Worm (Caenorhabditis elegans) whole organism, L1 larva: ENCODE measurements around the gene acs-15.
"Not testable (repeated sequence)": the region's sequence is repeated elsewhere in the genome, so short reads cannot be mapped to it uniquely, and the experiment has no call there.

ENCODE experiments used
- C04F5.9 ChIP-seq: sonication (generic microtip); optimal IDR thresholded peaks from 2 replicates; lab custom pipeline; 2016; ENCODE audit warnings: missing genetic modification characterization, missing compliant biosample characterization
- C16A3.4 ChIP-seq: fragments of 150-350 bp; optimal IDR thresholded peaks from 2 replicates; lab custom pipeline; 2014; ENCODE audit warnings: missing biosample characterization, missing genetic modification characterization
- blmp-1 ChIP-seq: fragments of 150-350 bp; optimal IDR thresholded peaks from 2 replicates; lab custom pipeline; 2014; ENCODE audit warnings: missing biosample characterization, missing genetic modification characterization
- ceh-8 ChIP-seq: fragments of 200-800 bp; sonication (Bioruptor generic); optimal IDR thresholded peaks from 2 replicates; lab custom pipeline; 2018; ENCODE audit warnings: mild to moderate bottlenecking, missing genetic modification characterization, moderate library complexity, missing compliant biosample characterization
- ceh-88 ChIP-seq: fragments of 200-800 bp; sonication (Bioruptor generic); IDR thresholded peaks from 2 replicates; pipeline ENCODE4 v1.3.6; 2022; ENCODE audit warnings: missing genetic modification characterization, missing compliant biosample characterization
- efl-1 ChIP-seq, 4 experiments: fragments of 150-350 bp; optimal IDR thresholded peaks in 3 of 4; peaks in 1 of 4; 1 replicate in 1 of 4; 2 replicates in 3 of 4; lab custom pipeline; 2014; ENCODE audit warnings: missing biosample characterization in 2 of 4, missing genetic modification characterization in 2 of 4, missing genetic modification reagents in 2 of 4
- efl-3 ChIP-seq: fragments of 200-800 bp; sonication (Bioruptor generic); optimal IDR thresholded peaks from 2 replicates; lab custom pipeline; 2018; ENCODE audit warnings: mild to moderate bottlenecking, missing genetic modification characterization, missing compliant biosample characterization
- egl-27 ChIP-seq, 2 experiments: fragments of 150-350 bp in 1 of 2; sonication (generic microtip); optimal IDR thresholded peaks; 3 replicates each; lab custom pipeline; 2017 to 2018; ENCODE audit warnings: missing biosample characterization in 2 of 2, missing genetic modification characterization in 2 of 2, missing genetic modification reagents in 2 of 2
- fkh-8 ChIP-seq: sonication (generic microtip); optimal IDR thresholded peaks from 2 replicates; lab custom pipeline; 2016; ENCODE audit warnings: mild to moderate bottlenecking, missing genetic modification characterization, missing compliant biosample characterization
- hlh-4 ChIP-seq: sonication (generic microtip); optimal IDR thresholded peaks from 2 replicates; lab custom pipeline; 2016; ENCODE audit warnings: mild to moderate bottlenecking, missing genetic modification characterization, missing compliant biosample characterization
- isw-1 ChIP-seq: fragments of 200-800 bp; sonication (Bioruptor generic); IDR thresholded peaks from 2 replicates; pipeline ENCODE4 v1.3.6; 2022; ENCODE audit warnings: missing genetic modification characterization, missing compliant biosample characterization
- jun-1 ChIP-seq: fragments of 150-350 bp; optimal IDR thresholded peaks from 2 replicates; lab custom pipeline; 2014; ENCODE audit warnings: missing biosample characterization, missing genetic modification reagents, missing genetic modification characterization
- lin-35 ChIP-seq, 2 experiments: fragments of 150-350 bp; optimal IDR thresholded peaks; 2 replicates each; lab custom pipeline; 2014; ENCODE audit warnings: missing biosample characterization in 2 of 2, missing genetic modification characterization in 2 of 2, missing genetic modification reagents in 2 of 2
- lin-39 ChIP-seq: fragments of 150-350 bp; optimal IDR thresholded peaks from 2 replicates; lab custom pipeline; 2014; ENCODE audit warnings: missing biosample characterization, missing genetic modification reagents, missing genetic modification characterization
- mab-9 ChIP-seq: fragments of 200-800 bp; sonication (Bioruptor generic); IDR thresholded peaks from 2 replicates; pipeline ENCODE4 v1.3.6; 2022; ENCODE audit warnings: missing genetic modification reagents, missing genetic modification characterization, missing compliant biosample characterization
- mdl-1 ChIP-seq, 2 experiments: fragments of 150-350 bp; optimal IDR thresholded peaks; 2 replicates each; lab custom pipeline; 2014 to 2017; ENCODE audit warnings: missing biosample characterization in 2 of 2, missing genetic modification characterization in 2 of 2, inconsistent platforms in 1 of 2
- nhr-11 ChIP-seq: fragments of 150-350 bp; optimal IDR thresholded peaks from 2 replicates; lab custom pipeline; 2014; ENCODE audit warnings: missing biosample characterization, missing genetic modification characterization
- nhr-12 ChIP-seq: sonication (generic microtip); optimal IDR thresholded peaks from 2 replicates; lab custom pipeline; 2017; ENCODE audit warnings: missing biosample characterization, missing genetic modification characterization
- nhr-20 ChIP-seq: sonication (generic microtip); optimal IDR thresholded peaks from 2 replicates; lab custom pipeline; 2016; ENCODE audit warnings: mild to moderate bottlenecking, missing genetic modification characterization, missing compliant biosample characterization
- nhr-28 ChIP-seq: fragments of 150-350 bp; optimal IDR thresholded peaks from 2 replicates; lab custom pipeline; 2014; ENCODE audit warnings: missing biosample characterization, missing genetic modification characterization
- nhr-85 ChIP-seq: sonication (generic microtip); peaks from one replicate; lab custom pipeline; 2016; ENCODE audit warnings: missing genetic modification characterization, inconsistent platforms, missing compliant biosample characterization
- pag-3 ChIP-seq: sonication (generic microtip); optimal IDR thresholded peaks from 2 replicates; lab custom pipeline; 2017; ENCODE audit warnings: missing genetic modification characterization, mild to moderate bottlenecking, missing compliant biosample characterization, antibody characterized with exemption, borderline replicate concordance; ENCODE audit not compliant: insufficient read depth
- pax-3 ChIP-seq: fragments of 200-800 bp; sonication (Bioruptor generic); optimal IDR thresholded peaks from 2 replicates; lab custom pipeline; 2018; ENCODE audit warnings: mild to moderate bottlenecking, missing genetic modification characterization, moderate library complexity, missing compliant biosample characterization
- pqm-1 ChIP-seq: sonication (generic microtip); optimal IDR thresholded peaks from 3 replicates; lab custom pipeline; 2017; ENCODE audit warnings: missing biosample characterization, missing genetic modification characterization
- snpc-4 ChIP-seq: fragments of 150-350 bp; optimal IDR thresholded peaks from 2 replicates; lab custom pipeline; 2014; ENCODE audit warnings: missing biosample characterization, missing genetic modification characterization
- unc-62 ChIP-seq: fragments of 150-350 bp; optimal IDR thresholded peaks from 2 replicates; lab custom pipeline; 2014; ENCODE audit warnings: missing biosample characterization, missing genetic modification reagents, missing genetic modification characterization
- vab-15 ChIP-seq: sonication (generic microtip); optimal IDR thresholded peaks from 2 replicates; lab custom pipeline; 2017; ENCODE audit warnings: missing genotype, mild to moderate bottlenecking, missing genetic modification characterization, missing compliant biosample characterization
- xbp-1 ChIP-seq: sonication (generic microtip); optimal IDR thresholded peaks from 2 replicates; lab custom pipeline; 2016; ENCODE audit warnings: missing genetic modification characterization, missing compliant biosample characterization
- ztf-11 ChIP-seq, 2 experiments: sonication (generic microtip); optimal IDR thresholded peaks; 2 replicates each; lab custom pipeline; 2016 to 2017; ENCODE audit warnings: missing genetic modification characterization in 2 of 2, missing biosample characterization in 1 of 2, missing compliant biosample characterization in 1 of 2
- ztf-4 ChIP-seq: fragments of 150-350 bp; optimal IDR thresholded peaks from 2 replicates; lab custom pipeline; 2014; ENCODE audit warnings: missing biosample characterization, missing genetic modification characterization

Gene acs-15

DNA sequence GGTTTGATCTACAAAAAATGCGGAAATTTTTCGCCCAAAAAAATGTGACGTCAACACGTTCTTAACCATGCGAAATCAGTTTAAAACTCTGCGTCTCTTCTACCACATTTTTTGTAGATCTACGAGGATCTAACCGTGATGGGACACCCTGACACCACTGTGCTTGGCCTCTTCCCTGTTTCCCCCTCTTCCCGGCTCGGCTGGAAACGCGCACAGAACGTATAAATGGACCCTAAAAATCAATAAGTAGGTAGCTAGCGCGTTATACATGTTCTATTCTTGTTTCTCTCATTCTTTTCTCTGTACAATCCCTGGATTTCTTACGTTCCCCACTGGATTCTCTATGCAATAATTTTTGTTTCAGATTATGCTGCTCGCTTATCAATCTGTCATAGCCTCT is 9.3 kb upstream of the acs-15 start, which contains the start of gene fbxc-28:
fbxc-28 (plus strand) TSS at position 301 of the 400 bp plus-strand sequence.
- no peak for TF ChIP-seq hlh-4 (tag; lab: Kevin White, UChicago)
- no peak for TF ChIP-seq vab-15 (tag; lab: Kevin White, UChicago)
- TF ChIP-seq jun-1 (tag; lab: Kevin White, UChicago), result no peak
- no peak for TF ChIP-seq efl-1 (optimal IDR thresholded peaks at IDR 0.05; lab: Kevin White, UChicago)
- peak in 1 of 2 experiments; percentile 17 for TF ChIP-seq efl-1 (GFP tag; optimal IDR thresholded peaks at IDR 0.05 in 1 of 2; lab: Kevin White, UChicago)

DNA sequence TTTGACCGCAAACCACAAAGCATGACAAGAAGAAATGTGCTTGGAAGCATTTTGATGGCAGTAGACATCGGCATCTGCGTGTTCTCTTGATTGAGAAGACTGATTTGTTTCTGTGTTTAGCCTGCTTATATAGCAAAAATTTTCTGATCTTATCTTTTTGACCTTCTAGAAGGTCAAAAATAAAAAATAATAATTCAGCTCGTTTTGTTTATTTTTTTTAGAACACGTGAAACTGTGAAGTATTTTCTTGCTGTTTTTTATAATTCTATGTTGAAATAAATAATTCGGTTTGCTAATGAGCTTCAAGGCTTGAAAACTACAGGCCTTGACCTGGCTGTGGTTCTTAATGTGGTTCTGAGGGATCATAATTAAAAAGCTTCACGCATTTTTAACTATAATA is 5.5 kb upstream of the acs-15 start, which contains the start of gene R07C3.13:
R07C3.13 (minus strand) TSS at position 101 of the 400 bp plus-strand sequence.
- no peak for TF ChIP-seq pag-3
- TF ChIP-seq nhr-28, result no peak
- TF ChIP-seq efl-1 (optimal IDR thresholded peaks at IDR 0.05; lab: Kevin White, UChicago), result no peak
- peak in 1 of 2 experiments; percentile 15 for TF ChIP-seq efl-1 (GFP tag; optimal IDR thresholded peaks at IDR 0.05 in 1 of 2; lab: Kevin White, UChicago)

DNA sequence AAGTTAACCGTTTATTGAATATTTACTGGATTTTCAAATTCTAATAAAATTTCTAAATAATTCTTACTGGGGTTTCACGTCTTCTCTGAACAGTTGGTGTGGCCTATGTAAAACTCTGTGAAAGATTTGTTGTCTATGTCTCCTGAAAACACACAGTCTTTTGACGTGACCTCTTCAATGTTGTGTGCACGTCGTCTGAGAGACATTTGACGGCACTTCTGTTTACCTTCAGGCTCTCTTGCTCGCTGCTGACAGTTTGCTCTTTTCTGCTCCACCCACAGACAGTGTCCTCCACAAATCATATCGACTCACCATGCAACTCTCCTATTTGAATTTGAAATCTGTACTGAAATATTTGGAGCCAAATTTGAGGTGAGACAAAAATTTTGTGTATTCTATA is 1.9 kb upstream of the acs-15 start, which contains the start of gene fbxc-34:
fbxc-34 (plus strand) TSS at position 301 of the 400 bp plus-strand sequence.
- not testable (repeated sequence) for TF ChIP-seq nhr-85 (tag; lab: Kevin White, UChicago); ceh-88 (GFP tag; lab: Robert Waterston, UW); ceh-8

ce11 chrII:937265-937664 is 4.4 kb downstream of the acs-15 start:
- TF ChIP-seq efl-3 (GFP tag; lab: Kevin White, UChicago), result no peak
- TF ChIP-seq C16A3.4 (tag; lab: Kevin White, UChicago), result no peak
- no peak for TF ChIP-seq nhr-85 (tag; lab: Kevin White, UChicago)

- TF ChIP-seq egl-27 (tag; optimal IDR thresholded peaks at IDR 0.05; lab: Kevin White, UChicago) (no peak), fkh-8 (tag; lab: Kevin White, UChicago) (no peak), nhr-12 (no peak), isw-1 (GFP tag; lab: Robert Waterston, UW) (no peak), jun-1 (tag; lab: Kevin White, UChicago) (no peak), snpc-4 (no peak), pqm-1 (tag; lab: Kevin White, UChicago) (no peak), ztf-4 (tag; lab: Kevin White, UChicago) (no peak), C04F5.9 (tag; lab: Kevin White, UChicago) (no peak), ztf-11 (tag; optimal IDR thresholded peaks at IDR 0.05; lab: Kevin White, UChicago) (no peak), mab-9 (GFP tag; lab: Robert Waterston, UW) (no peak), pax-3 (tag; lab: Kevin White, UChicago) (no peak), hlh-4 (tag; lab: Kevin White, UChicago) (no peak), nhr-20 (tag; lab: Kevin White, UChicago) (no peak), efl-1 (optimal IDR thresholded peaks at IDR 0.05; lab: Kevin White, UChicago) (no peak), efl-1 (GFP tag; optimal IDR thresholded peaks at IDR 0.05 in 1 of 2; lab: Kevin White, UChicago) (no peak), lin-39 (tag; lab: Kevin White, UChicago) (no peak), unc-62 (GFP tag; lab: Kevin White, UChicago) (no peak), lin-35 (GFP tag; optimal IDR thresholded peaks at IDR 0.05; lab: Kevin White, UChicago) (no peak), xbp-1 (tag; lab: Kevin White, UChicago) (no peak)
Observed at ce11 chrII:938549-938948, 5.7 kb downstream of the acs-15 start, which contains the start of gene R07C3.3. Gene R07C3.3, plus strand, starts transcription at chrII:938849.

DNA sequence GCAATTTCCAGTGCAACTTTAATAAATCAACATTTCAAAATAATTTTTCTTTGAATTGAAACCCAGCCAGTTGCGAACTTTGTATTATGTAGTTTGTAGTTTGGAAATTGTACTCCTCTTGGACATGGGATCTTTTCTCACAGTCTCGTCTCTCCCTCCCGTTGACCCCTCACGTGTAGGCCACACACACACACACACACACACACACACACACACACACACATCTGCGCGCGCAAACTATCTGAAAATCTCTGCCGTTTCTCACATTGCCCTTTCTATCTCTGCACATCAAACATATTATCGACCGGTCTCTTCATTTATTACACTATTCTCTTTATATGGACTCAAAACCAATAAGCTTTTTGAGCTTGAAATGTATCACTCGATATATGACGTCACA is 8.0 kb downstream of the acs-15 start, which contains the start of gene fbxc-36:
fbxc-36 (plus strand) TSS at position 205 of the 400 bp plus-strand sequence.
- TF ChIP-seq blmp-1 (tag; lab: Kevin White, UChicago) (no peak), nhr-85 (tag; lab: Kevin White, UChicago) (peak; percentile 67), efl-1 (optimal IDR thresholded peaks at IDR 0.05; lab: Kevin White, UChicago) (no peak), efl-1 (GFP tag; optimal IDR thresholded peaks at IDR 0.05 in 1 of 2; lab: Kevin White, UChicago) (peak in 1 of 2 experiments; percentile 86), nhr-11 (tag; lab: Kevin White, UChicago) (no peak), lin-35 (GFP tag; optimal IDR thresholded peaks at IDR 0.05; lab: Kevin White, UChicago) (peak in 1 of 2 experiments; percentile 42), mdl-1 (tag; optimal IDR thresholded peaks at IDR 0.05; lab: Kevin White, UChicago) (peak in 1 of 2 experiments; percentile 5), egl-27 (tag; optimal IDR thresholded peaks at IDR 0.05; lab: Kevin White, UChicago) (no peak)
